Worm (Caenorhabditis elegans): ENCODE results near the gene nhl-2.

DNA sequence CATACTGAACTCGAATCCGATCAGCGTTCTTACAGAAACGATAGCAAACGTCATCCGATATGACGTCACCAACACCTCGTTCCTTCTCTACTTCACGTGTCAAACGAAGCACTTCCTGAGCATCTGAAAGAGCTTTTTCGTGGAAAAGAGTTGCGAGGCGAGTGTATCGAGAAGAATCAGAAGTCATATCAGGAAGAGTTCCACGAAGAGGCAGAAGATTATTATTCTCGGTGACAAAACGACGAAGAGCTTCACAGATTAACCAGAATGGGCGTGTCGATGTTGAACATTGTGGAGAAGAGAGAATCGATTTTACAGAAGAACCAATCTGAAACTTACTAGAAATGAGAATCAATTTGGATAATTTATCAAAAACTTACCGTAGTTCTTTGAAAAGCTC, 20.0 kb upstream of the nhl-2 start:
- no peak for TF ChIP-seq ceh-36 (tag; optimal IDR thresholded peaks at IDR 0.05)
- no peak for TF ChIP-seq tbx-11 (GFP tag; IDR thresholded peaks at IDR 0.05)
- TF ChIP-seq hnd-1 (tag; optimal IDR thresholded peaks at IDR 0.05): no peak
- TF ChIP-seq ama-1 (optimal IDR thresholded peaks at IDR 0.05): no peak
- no peak for TF ChIP-seq hmg-4 (GFP tag; optimal IDR thresholded peaks at IDR 0.05)
- no peak for TF ChIP-seq ceh-13 (GFP tag; optimal IDR thresholded peaks at IDR 0.05)
- no peak for TF ChIP-seq tra-4 (tag; optimal IDR thresholded peaks at IDR 0.05)
